Worm (Caenorhabditis elegans) whole organism, L2 larva: ENCODE data around the gene C23H3.5.

Source experiments
- blmp-1 ChIP-seq: sonication (generic microtip); optimal IDR thresholded peaks from 2 replicates; lab custom pipeline; 2017; ENCODE audit warnings: missing genetic modification characterization, mild to moderate bottlenecking, missing compliant biosample characterization, antibody characterized with exemption, moderate library complexity; ENCODE audit not compliant: insufficient read depth
- ceh-82 ChIP-seq: fragments of 150-350 bp; optimal IDR thresholded peaks from 2 replicates; lab custom pipeline; 2014; ENCODE audit warnings: missing biosample characterization, missing genetic modification characterization
- lsy-2 ChIP-seq, 2 experiments: fragments of 150-350 bp in 1 of 2; sonication (generic microtip) in 1 of 2; optimal IDR thresholded peaks; 2 replicates each; lab custom pipeline; 2014 to 2017; ENCODE audit warnings: missing biosample characterization in 2 of 2, missing genetic modification characterization in 2 of 2
- mab-5 ChIP-seq: fragments of 150-350 bp; optimal IDR thresholded peaks from 2 replicates; lab custom pipeline; 2014; ENCODE audit warnings: missing biosample characterization, missing genetic modification characterization
- skn-1 ChIP-seq: sonication (generic microtip); optimal IDR thresholded peaks from 2 replicates; lab custom pipeline; 2017; ENCODE audit warnings: missing biosample characterization, missing genetic modification characterization
- snpc-4 ChIP-seq: fragments of 150-350 bp; optimal IDR thresholded peaks from 2 replicates; lab custom pipeline; 2014; ENCODE audit warnings: missing biosample characterization, missing genetic modification characterization

- TF ChIP-seq mab-5 (tag; lab: Kevin White, UChicago) (no peak), blmp-1 (tag; lab: Kevin White, UChicago) (no peak), lsy-2 (tag; optimal IDR thresholded peaks at IDR 0.05; lab: Kevin White, UChicago) (no peak), skn-1 (tag; lab: Kevin White, UChicago) (no peak), snpc-4 (tag; lab: Kevin White, UChicago) (no peak), ceh-82 (tag; lab: Kevin White, UChicago) (no peak)
Measured at ce11 chrII:57370-57769, 10.0 kb downstream of the C23H3.5 start, which contains the start of gene ascc-1.
